Worm (Caenorhabditis elegans) whole organism, L2 larva: Measurements from ENCODE around the gene M02B7.7.

Source experiments
- C34F6.9 ChIP-seq: fragments of 150-350 bp; optimal IDR thresholded peaks from 2 replicates; lab custom pipeline; 2014; ENCODE audit warnings: missing biosample characterization, missing genetic modification characterization
- R02D3.7 ChIP-seq: fragments of 150-350 bp; optimal IDR thresholded peaks from 2 replicates; lab custom pipeline; 2014; ENCODE audit warnings: missing biosample characterization, missing genetic modification characterization
- ZK546.5 ChIP-seq: sonication (generic microtip); optimal IDR thresholded peaks from 2 replicates; lab custom pipeline; 2017; ENCODE audit warnings: missing biosample characterization, missing genetic modification characterization
- aly-2 ChIP-seq: fragments of 150-350 bp; optimal IDR thresholded peaks from 2 replicates; lab custom pipeline; 2014; ENCODE audit warnings: missing biosample characterization, missing genetic modification characterization
- ama-1 ChIP-seq: fragments of 150-350 bp; optimal IDR thresholded peaks from 2 replicates; lab custom pipeline; 2018; ENCODE audit warnings: inconsistent platforms
- blmp-1 ChIP-seq: sonication (generic microtip); optimal IDR thresholded peaks from 2 replicates; lab custom pipeline; 2017; ENCODE audit warnings: missing genetic modification characterization, mild to moderate bottlenecking, missing compliant biosample characterization, antibody characterized with exemption, moderate library complexity; ENCODE audit not compliant: insufficient read depth
- ceh-16 ChIP-seq: fragments of 150-350 bp; optimal IDR thresholded peaks from 2 replicates; lab custom pipeline; 2014; ENCODE audit warnings: missing biosample characterization, missing genetic modification characterization
- ceh-82 ChIP-seq: fragments of 150-350 bp; optimal IDR thresholded peaks from 2 replicates; lab custom pipeline; 2014; ENCODE audit warnings: missing biosample characterization, missing genetic modification characterization
- dmd-4 ChIP-seq: sonication (generic microtip); optimal IDR thresholded peaks from 2 replicates; lab custom pipeline; 2017; ENCODE audit warnings: missing biosample characterization, missing genetic modification characterization
- egl-27 ChIP-seq: sonication (generic microtip); optimal IDR thresholded peaks from 3 replicates; lab custom pipeline; 2017; ENCODE audit warnings: missing biosample characterization, missing genetic modification reagents, missing genetic modification characterization
- elt-1 ChIP-seq: fragments of 150-350 bp; optimal IDR thresholded peaks from 2 replicates; lab custom pipeline; 2014; ENCODE audit warnings: missing biosample characterization, missing genetic modification characterization
- elt-3 ChIP-seq: sonication (generic microtip); optimal IDR thresholded peaks from 2 replicates; lab custom pipeline; 2017; ENCODE audit warnings: missing biosample characterization, missing genetic modification characterization
- fos-1 ChIP-seq: fragments of 150-350 bp; optimal IDR thresholded peaks from 2 replicates; lab custom pipeline; 2014; ENCODE audit warnings: missing biosample characterization, missing genetic modification characterization
- gmeb-1 ChIP-seq: fragments of 150-350 bp; optimal IDR thresholded peaks from 2 replicates; lab custom pipeline; 2014; ENCODE audit warnings: missing biosample characterization, missing genetic modification characterization
- lin-13 ChIP-seq: fragments of 150-350 bp; optimal IDR thresholded peaks from 2 replicates; lab custom pipeline; 2014; ENCODE audit warnings: missing biosample characterization, missing genetic modification reagents, missing genetic modification characterization
- lsy-2 ChIP-seq, 2 experiments: fragments of 150-350 bp in 1 of 2; sonication (generic microtip) in 1 of 2; optimal IDR thresholded peaks; 2 replicates each; lab custom pipeline; 2014 to 2017; ENCODE audit warnings: missing biosample characterization in 2 of 2, missing genetic modification characterization in 2 of 2
- mab-5 ChIP-seq: fragments of 150-350 bp; optimal IDR thresholded peaks from 2 replicates; lab custom pipeline; 2014; ENCODE audit warnings: missing biosample characterization, missing genetic modification characterization
- mbf-1 ChIP-seq: sonication (generic microtip); optimal IDR thresholded peaks from 2 replicates; lab custom pipeline; 2017; ENCODE audit warnings: missing biosample characterization, missing genetic modification characterization
- mdl-1 ChIP-seq, 2 experiments: fragments of 150-350 bp in 1 of 2; sonication (generic microtip) in 1 of 2; optimal IDR thresholded peaks; 2 replicates each; lab custom pipeline; 2017; ENCODE audit warnings: missing biosample characterization in 2 of 2, missing genetic modification characterization in 2 of 2
- nhr-11 ChIP-seq: fragments of 150-350 bp; optimal IDR thresholded peaks from 2 replicates; lab custom pipeline; 2014; ENCODE audit warnings: missing biosample characterization, missing genetic modification characterization
- nhr-12 ChIP-seq: fragments of 150-350 bp; optimal IDR thresholded peaks from 2 replicates; lab custom pipeline; 2014; ENCODE audit warnings: missing biosample characterization, missing genetic modification characterization
- nhr-129 ChIP-seq: fragments of 150-350 bp; optimal IDR thresholded peaks from 2 replicates; lab custom pipeline; 2014; ENCODE audit warnings: missing biosample characterization, missing genetic modification characterization
- nhr-21 ChIP-seq: fragments of 150-350 bp; optimal IDR thresholded peaks from 2 replicates; lab custom pipeline; 2014; ENCODE audit warnings: missing biosample characterization, missing genetic modification characterization
- nhr-23 ChIP-seq: fragments of 150-350 bp; optimal IDR thresholded peaks from 2 replicates; lab custom pipeline; 2014; ENCODE audit warnings: missing biosample characterization, missing genetic modification reagents, missing genetic modification characterization
- nhr-25 ChIP-seq: fragments of 150-350 bp; sonication (generic microtip); optimal IDR thresholded peaks from 3 replicates; lab custom pipeline; 2014; ENCODE audit warnings: missing biosample characterization, missing genetic modification characterization
- nhr-6 ChIP-seq: fragments of 150-350 bp; optimal IDR thresholded peaks from 2 replicates; lab custom pipeline; 2014; ENCODE audit warnings: missing biosample characterization, missing genetic modification characterization
- nhr-77 ChIP-seq: fragments of 150-350 bp; optimal IDR thresholded peaks from 2 replicates; lab custom pipeline; 2014; ENCODE audit warnings: missing biosample characterization, missing genetic modification characterization
- peb-1 ChIP-seq: fragments of 150-350 bp; optimal IDR thresholded peaks from 2 replicates; lab custom pipeline; 2014; ENCODE audit warnings: missing biosample characterization, missing genetic modification characterization
- sem-4 ChIP-seq: fragments of 150-350 bp; optimal IDR thresholded peaks from 2 replicates; lab custom pipeline; 2014; ENCODE audit warnings: missing biosample characterization, missing genetic modification reagents, missing genetic modification characterization
- skn-1 ChIP-seq: sonication (generic microtip); optimal IDR thresholded peaks from 2 replicates; lab custom pipeline; 2017; ENCODE audit warnings: missing biosample characterization, missing genetic modification characterization
- sma-3 ChIP-seq: sonication (generic microtip); optimal IDR thresholded peaks from 2 replicates; lab custom pipeline; 2016; ENCODE audit warnings: missing genetic modification reagents, missing genetic modification characterization, missing compliant biosample characterization
- sma-9 ChIP-seq, 2 experiments: fragments of 150-350 bp in 1 of 2; sonication (generic microtip) in 1 of 2; optimal IDR thresholded peaks; 2 replicates each; lab custom pipeline; 2014 to 2016; ENCODE audit warnings: missing genetic modification characterization in 2 of 2, mild to moderate bottlenecking in 1 of 2, missing biosample characterization in 1 of 2, missing compliant biosample characterization in 1 of 2, missing genetic modification reagents in 1 of 2, moderate library complexity in 1 of 2
- unc-39 ChIP-seq: fragments of 150-350 bp; optimal IDR thresholded peaks from 2 replicates; lab custom pipeline; 2014; ENCODE audit warnings: missing biosample characterization, missing genetic modification characterization
- unc-55 ChIP-seq: fragments of 150-350 bp; sonication (generic microtip); optimal IDR thresholded peaks from 3 replicates; lab custom pipeline; 2014; ENCODE audit warnings: missing biosample characterization, missing genetic modification reagents, missing genetic modification characterization
- zag-1 ChIP-seq: fragments of 150-350 bp; optimal IDR thresholded peaks from 2 replicates; lab custom pipeline; 2014; ENCODE audit warnings: missing biosample characterization, missing genetic modification characterization
- ztf-1 ChIP-seq: fragments of 200-800 bp; sonication (Bioruptor generic); conservative IDR thresholded peaks from 2 replicates; pipeline ENCODE4 v1.3.6; 2022; ENCODE audit warnings: missing genetic modification characterization, missing compliant biosample characterization
- ztf-11 ChIP-seq: sonication (generic microtip); optimal IDR thresholded peaks from 2 replicates; lab custom pipeline; 2017; ENCODE audit warnings: missing biosample characterization, missing genetic modification characterization

M02B7.7 gene

DNA sequence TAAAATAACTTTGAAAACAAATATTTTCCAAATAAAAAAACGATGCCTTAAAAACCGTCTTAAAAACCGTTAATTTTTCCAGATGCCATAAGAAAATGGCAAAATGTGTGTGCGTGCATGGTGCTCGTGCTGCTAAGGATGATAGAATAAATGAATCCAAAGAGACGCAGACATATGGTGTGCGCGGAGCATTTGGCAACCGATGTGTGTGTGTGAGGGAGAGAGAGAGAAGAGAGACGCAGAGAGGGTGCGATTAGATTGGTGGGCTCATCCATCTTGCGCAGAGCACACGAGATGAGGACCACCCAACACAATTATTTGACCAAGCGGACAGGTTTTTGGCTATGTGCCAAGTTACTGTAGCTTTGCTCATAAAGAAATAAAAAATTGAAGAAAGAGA lies 17.7 kb upstream of the M02B7.7 start (continued):
- TF ChIP-seq sma-9 (GFP tag; optimal IDR thresholded peaks at IDR 0.05; lab: Kevin White, UChicago), result no peak
- TF ChIP-seq sma-9 (tag; optimal IDR thresholded peaks at IDR 0.05; lab: Kevin White, UChicago), result no peak
- TF ChIP-seq ZK546.5 (tag; lab: Kevin White, UChicago), result no peak
- TF ChIP-seq peb-1 (tag; lab: Kevin White, UChicago), result no peak
- no peak for TF ChIP-seq sem-4 (tag; lab: Kevin White, UChicago)
- no peak for TF ChIP-seq gmeb-1 (tag; lab: Kevin White, UChicago)
- no peak for TF ChIP-seq unc-39 (tag; lab: Kevin White, UChicago)
- no peak for TF ChIP-seq nhr-11
- no peak for TF ChIP-seq aly-2
- peak; percentile 66 for TF ChIP-seq mab-5 (tag; lab: Kevin White, UChicago)
- TF ChIP-seq lsy-2 (tag; optimal IDR thresholded peaks at IDR 0.05; lab: Kevin White, UChicago), result peak in 1 of 2 experiments; percentile 8
- TF ChIP-seq nhr-129, result peak; percentile 29
- no peak for TF ChIP-seq mbf-1 (tag; lab: Kevin White, UChicago)
- TF ChIP-seq mdl-1 (tag; optimal IDR thresholded peaks at IDR 0.05; lab: Kevin White, UChicago), result peak; percentile 27 to 35
- TF ChIP-seq ama-1, result no peak
- TF ChIP-seq nhr-6, result no peak
- TF ChIP-seq ztf-1, result no peak
- no peak for TF ChIP-seq lin-13 (GFP tag; lab: Kevin White, UChicago)
- TF ChIP-seq nhr-21, result no peak
- TF ChIP-seq zag-1 (tag; lab: Kevin White, UChicago), result peak; percentile 57
- TF ChIP-seq ceh-16 (tag; lab: Kevin White, UChicago), result no peak
- no peak for TF ChIP-seq R02D3.7 (tag; lab: Kevin White, UChicago)
- TF ChIP-seq ztf-11 (tag; lab: Kevin White, UChicago), result no peak
- no peak for TF ChIP-seq nhr-12 (tag; lab: Kevin White, UChicago)
- no peak for TF ChIP-seq nhr-25 (tag; lab: Kevin White, UChicago)

DNA sequence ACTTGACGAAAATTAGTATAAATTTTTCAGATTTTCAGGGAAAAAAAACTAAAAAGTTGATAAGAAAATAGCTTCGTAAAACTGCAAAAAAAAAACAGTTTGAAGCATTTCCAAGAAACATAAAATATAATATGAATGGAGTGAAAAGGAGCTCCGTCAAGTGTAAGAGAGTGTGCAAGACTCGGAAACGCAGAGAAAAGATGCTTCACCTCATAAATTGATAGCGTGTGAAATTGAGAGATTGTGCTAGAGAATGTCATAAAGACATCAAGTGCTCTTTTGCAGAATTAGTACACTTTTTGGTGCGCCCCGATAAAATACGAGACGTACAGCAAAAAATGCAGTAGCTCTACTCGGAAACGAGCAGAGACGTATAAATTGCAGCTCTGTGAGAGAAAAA lies 14.6 kb upstream of the M02B7.7 start:
- TF ChIP-seq fos-1 (peak; percentile 56), lsy-2 (tag; optimal IDR thresholded peaks at IDR 0.05; lab: Kevin White, UChicago) (peak in 1 of 2 experiments; percentile 9), unc-55 (peak; percentile 43), dmd-4 (tag; lab: Kevin White, UChicago) (no peak), sma-3 (GFP tag; lab: Kevin White, UChicago) (no peak), skn-1 (tag; lab: Kevin White, UChicago) (no peak)

DNA sequence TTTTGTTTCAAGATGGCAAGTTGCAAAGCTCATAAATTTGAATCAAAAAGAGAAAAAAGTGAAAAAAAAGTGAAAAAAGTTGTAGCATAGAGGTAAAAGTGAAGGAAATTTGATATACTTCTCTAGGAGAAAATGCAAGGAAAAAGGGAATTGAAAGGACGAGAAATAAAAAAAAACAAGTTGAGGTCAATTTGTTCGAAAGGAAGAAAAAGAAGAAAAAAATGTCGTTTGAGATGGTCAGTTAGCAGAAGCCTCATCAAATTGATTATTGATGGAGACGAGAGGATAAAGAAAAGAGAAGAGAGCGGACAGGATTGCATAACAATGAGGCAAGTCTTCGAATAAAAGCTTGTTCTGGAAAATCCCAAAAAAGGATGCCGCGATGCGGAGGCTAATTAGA lies 13.1 kb upstream of the M02B7.7 start:
- TF ChIP-seq dmd-4 (tag; lab: Kevin White, UChicago), result no peak
- TF ChIP-seq C34F6.9, result peak; percentile 29
- no peak for TF ChIP-seq ama-1
- no peak for TF ChIP-seq sem-4 (tag; lab: Kevin White, UChicago)

DNA sequence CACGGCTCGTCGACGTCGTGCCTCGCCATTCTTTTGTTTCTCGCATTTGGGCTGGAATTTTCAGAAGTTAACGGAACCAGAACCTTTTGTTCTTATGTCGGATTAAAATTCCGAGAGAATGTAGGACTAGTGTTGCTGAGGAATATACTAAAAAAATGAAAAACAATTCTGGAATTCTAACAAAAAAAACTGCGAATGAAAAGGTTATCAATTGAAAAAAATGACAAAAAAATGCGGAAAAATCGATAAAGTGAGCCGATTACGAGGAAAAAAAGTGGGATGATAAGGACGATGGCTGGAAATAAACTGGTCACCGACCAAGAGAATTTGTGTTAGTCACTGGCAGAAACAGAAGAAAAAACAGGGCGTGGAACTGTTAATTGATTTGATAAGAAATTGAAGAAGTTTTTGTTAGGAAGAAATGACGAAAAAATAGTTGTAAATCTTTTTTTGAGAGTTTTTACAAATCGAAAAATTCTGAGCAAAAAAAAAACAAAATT lies 12.3 kb upstream of the M02B7.7 start, which contains the start of gene bris-1:
Gene bris-1 (minus strand): TSS at position 51 of the 500 bp plus-strand sequence.
- TF ChIP-seq nhr-25 (tag; lab: Kevin White, UChicago), result no peak
- peak; percentile 14 for TF ChIP-seq gmeb-1 (tag; lab: Kevin White, UChicago)
- peak; percentile 95 for TF ChIP-seq fos-1
- TF ChIP-seq egl-27 (tag; lab: Kevin White, UChicago), result no peak
- no peak for TF ChIP-seq mbf-1 (tag; lab: Kevin White, UChicago)

DNA sequence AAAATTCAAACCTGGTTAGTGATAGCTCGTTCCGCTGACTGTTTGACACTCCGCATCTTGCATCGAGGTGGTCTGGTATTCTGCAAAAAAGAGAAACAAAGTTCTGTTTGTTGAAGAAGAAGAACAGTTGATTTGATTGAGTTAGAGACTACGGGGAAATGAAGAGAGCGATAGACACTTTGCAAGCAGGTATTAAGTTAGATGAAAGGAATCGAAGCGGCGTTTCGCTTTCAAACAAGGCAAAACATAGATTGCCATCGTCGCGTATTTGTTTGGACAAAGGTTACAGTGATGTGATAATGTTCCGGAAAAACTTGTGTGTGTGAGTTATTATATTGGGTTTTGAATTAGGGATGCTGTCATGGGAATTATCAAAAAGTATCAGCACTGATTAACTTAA lies 10.3 kb upstream of the M02B7.7 start:
- TF ChIP-seq ceh-82 (tag; lab: Kevin White, UChicago) (no peak), aly-2 (no peak), blmp-1 (peak; percentile 60)

DNA sequence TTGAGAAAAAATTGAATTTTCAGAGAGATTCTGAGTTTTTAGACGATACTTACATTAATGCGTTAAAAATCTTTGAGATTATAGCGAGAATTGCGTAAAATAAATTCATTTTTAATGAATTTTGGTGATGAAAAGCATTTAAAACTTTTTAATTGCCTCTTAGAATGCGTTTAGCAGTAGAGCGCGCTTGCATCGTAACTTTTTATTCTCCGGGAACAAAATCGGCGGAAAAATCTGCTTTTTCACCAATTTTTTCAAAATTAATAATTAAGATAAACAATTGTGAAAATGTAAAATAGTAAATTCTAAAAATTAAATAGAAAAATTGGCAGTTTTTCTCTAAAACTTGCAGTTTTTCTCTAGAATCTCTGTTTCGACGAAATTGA lies 8.3 kb upstream of the M02B7.7 start:
- no peak for TF ChIP-seq zag-1 (tag; lab: Kevin White, UChicago)
- TF ChIP-seq fos-1, result no peak
- no peak for TF ChIP-seq egl-27 (tag; lab: Kevin White, UChicago)
- no peak for TF ChIP-seq nhr-23 (tag; lab: Kevin White, UChicago)
- TF ChIP-seq nhr-11, result no peak
- TF ChIP-seq nhr-12 (tag; lab: Kevin White, UChicago), result no peak
- TF ChIP-seq nhr-77, result no peak
- no peak for TF ChIP-seq unc-39 (tag; lab: Kevin White, UChicago)
- TF ChIP-seq skn-1 (tag; lab: Kevin White, UChicago), result no peak
- no peak for TF ChIP-seq elt-1 (tag; lab: Kevin White, UChicago)
- TF ChIP-seq nhr-129, result no peak
- no peak for TF ChIP-seq aly-2
- TF ChIP-seq ceh-82 (tag; lab: Kevin White, UChicago), result no peak
- TF ChIP-seq mbf-1 (tag; lab: Kevin White, UChicago), result no peak
- no peak for TF ChIP-seq lin-13 (GFP tag; lab: Kevin White, UChicago)
- no peak for TF ChIP-seq C34F6.9
- no peak for TF ChIP-seq nhr-25 (tag; lab: Kevin White, UChicago)
- no peak for TF ChIP-seq elt-3 (tag; lab: Kevin White, UChicago)
